Fruit fly (Drosophila melanogaster) whole organism, adult: ENCODE measurements around the gene CG7299.

ENCODE experiments used
- CG12768 ChIP-seq: fragments of 200-800 bp; sonication (Bioruptor generic); optimal IDR thresholded peaks from 2 replicates; lab custom pipeline; 2017; ENCODE audit warnings: missing biosample characterization, missing genetic modification characterization, mild to moderate bottlenecking, moderate library complexity, missing genetic modification reagents
- CG14711 ChIP-seq: fragments of 200-800 bp; sonication (Bioruptor generic); optimal IDR thresholded peaks from 2 replicates; lab custom pipeline; 2018; ENCODE audit warnings: missing biosample characterization, mild to moderate bottlenecking, missing genetic modification characterization, moderate library complexity
- CG1620 ChIP-seq: fragments of 200-800 bp; sonication (Bioruptor generic); optimal IDR thresholded peaks from 2 replicates; lab custom pipeline; 2016; ENCODE audit warnings: missing biosample characterization, missing genetic modification characterization
- Clk ChIP-seq: fragments of 200-800 bp; sonication (Bioruptor generic); optimal IDR thresholded peaks from 2 replicates; lab custom pipeline; 2017; ENCODE audit warnings: missing biosample characterization, missing genetic modification characterization
- cnc ChIP-seq, 2 experiments: fragments of >200 bp; optimal IDR thresholded peaks; 2 replicates each; lab custom pipeline; 2017
- kay ChIP-seq: fragments of 200-800 bp; sonication (Bioruptor generic); peaks from one replicate; lab custom pipeline; 2016; ENCODE audit warnings: missing biosample characterization, missing genetic modification characterization, borderline replicate concordance
- tj ChIP-seq: fragments of 200-800 bp; sonication (Bioruptor generic); optimal IDR thresholded peaks from 3 replicates; lab custom pipeline; 2017; ENCODE audit warnings: missing biosample characterization, mild to moderate bottlenecking, missing genetic modification characterization, moderate library complexity

- TF ChIP-seq kay (no peak), tj (GFP tag; lab: Kevin White, UChicago) (no peak), CG12768 (GFP tag; lab: Kevin White, UChicago) (no peak), CG14711 (tag; lab: Kevin White, UChicago) (no peak), cnc (optimal IDR thresholded peaks at IDR 0.05; lab: Kevin White, UChicago) (no peak), Clk (GFP tag; lab: Kevin White, UChicago) (no peak), CG1620 (no peak)
Observed at dm6 chr2L:10684309-10684708, at the start of gene CG7299.
